Worm (Caenorhabditis elegans) whole organism, young adult: ENCODE measurements around the gene arcp-1.

Source experiments
- K11D2.4 ChIP-seq: fragments of 200-800 bp; sonication (Bioruptor generic); IDR thresholded peaks from 2 replicates; pipeline ENCODE4 v1.3.6; 2022; ENCODE audit warnings: missing genetic modification reagents, missing genetic modification characterization, missing compliant biosample characterization
- T26A5.8 ChIP-seq: sonication (generic microtip); optimal IDR thresholded peaks from 2 replicates; lab custom pipeline; 2016; ENCODE audit warnings: missing genetic modification characterization, missing compliant biosample characterization
- cebp-1 ChIP-seq, 2 experiments: fragments of 200-800 bp in 1 of 2; sonication (Bioruptor generic) in 1 of 2; sonication (generic microtip) in 1 of 2; IDR thresholded peaks in 1 of 2; optimal IDR thresholded peaks in 1 of 2; 2 replicates each; pipeline versions ENCODE4 v1.3.6 to Lab custom; 2017 to 2022; ENCODE audit warnings: missing compliant biosample characterization in 2 of 2, missing genetic modification characterization in 2 of 2, mild to moderate bottlenecking in 1 of 2, missing genetic modification reagents in 1 of 2, moderate library complexity in 1 of 2
- ceh-79 ChIP-seq: sonication (generic microtip); optimal IDR thresholded peaks from 2 replicates; lab custom pipeline; 2017; ENCODE audit warnings: mild to moderate bottlenecking, missing genetic modification characterization, missing compliant biosample characterization
- dpl-1 ChIP-seq: fragments of 150-350 bp; optimal IDR thresholded peaks from 2 replicates; lab custom pipeline; 2014; ENCODE audit warnings: missing biosample characterization, missing genetic modification reagents, missing genetic modification characterization
- rec-8 ChIP-seq, 2 experiments: sonication (generic microtip); optimal IDR thresholded peaks; 2 replicates each; lab custom pipeline; 2016; ENCODE audit warnings: mild to moderate bottlenecking in 2 of 2, missing genetic modification characterization in 2 of 2, missing genetic modification reagents in 2 of 2, missing genotype in 2 of 2, missing biosample characterization in 1 of 2, missing compliant biosample characterization in 1 of 2, moderate library complexity in 1 of 2
- sdz-38 ChIP-seq: sonication (generic microtip); optimal IDR thresholded peaks from 2 replicates; lab custom pipeline; 2016; ENCODE audit warnings: missing genotype, missing genetic modification characterization, missing compliant biosample characterization
- ztf-6 ChIP-seq: fragments of 200-800 bp; sonication (Bioruptor generic); IDR thresholded peaks from 2 replicates; pipeline ENCODE4 v1.3.6; 2022; ENCODE audit warnings: missing genetic modification reagents, missing genetic modification characterization, missing compliant biosample characterization

ce11 chrIII:3807590-3807989 is 48.4 kb upstream of the arcp-1 start:
- TF ChIP-seq dpl-1 (GFP tag; lab: Kevin White, UChicago) (no peak), cebp-1 (GFP tag; IDR thresholded peaks at IDR 0.05; lab: Robert Waterston, UW) (no peak), cebp-1 (tag; optimal IDR thresholded peaks at IDR 0.05; lab: Kevin White, UChicago) (no peak), K11D2.4 (GFP tag; lab: Robert Waterston, UW) (no peak), T26A5.8 (no peak), ceh-79 (tag; lab: Kevin White, UChicago) (no peak), ztf-6 (no peak), sdz-38 (tag; lab: Kevin White, UChicago) (no peak), rec-8 (tag; optimal IDR thresholded peaks at IDR 0.05; lab: Kevin White, UChicago) (no peak)
